Worm (Caenorhabditis elegans): ENCODE data around the gene Y41C4A.12.

DNA sequence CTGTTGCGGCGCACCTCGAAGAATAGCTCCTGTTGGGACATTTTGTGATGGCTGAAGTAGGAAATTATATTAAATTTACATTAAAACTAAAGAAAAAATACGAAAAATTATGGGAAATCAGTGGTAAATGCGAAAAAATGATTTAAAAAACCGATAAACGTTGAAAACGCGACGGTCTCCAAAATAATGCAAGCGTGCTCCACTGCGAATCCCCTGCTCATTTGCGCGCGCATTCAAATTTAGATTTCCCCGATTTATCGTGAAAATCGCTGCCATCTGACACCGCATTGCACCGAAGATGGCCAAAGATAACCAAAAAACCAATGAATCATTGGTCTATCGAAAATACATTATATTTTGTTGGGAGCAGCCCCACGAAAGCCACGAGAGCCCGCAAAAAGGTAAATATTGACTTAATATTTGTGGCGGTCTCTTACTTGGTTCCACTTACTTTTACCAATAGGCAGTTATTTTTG, 7.1 kb downstream of the Y41C4A.12 start, which contains the start of the genes elb-1 and Y41C4A.11:
- TF ChIP-seq unc-62 (GFP tag; optimal IDR thresholded peaks at IDR 0.05) (no peak), K12H6.12 (tag; optimal IDR thresholded peaks at IDR 0.05) (no peak), Y79H2A.3 (GFP tag; conservative IDR thresholded peaks at IDR 0.05) (no peak), dpl-1 (GFP tag; optimal IDR thresholded peaks at IDR 0.05) (peak; percentile 87), F23B12.7 (tag; optimal IDR thresholded peaks at IDR 0.05; ENCODE audit: insufficient read depth) (no peak), snpc-4 (GFP tag; optimal IDR thresholded peaks at IDR 0.05) (no peak), snpc-4 (tag; optimal IDR thresholded peaks at IDR 0.05) (no peak), snpc-1.3 (tag; optimal IDR thresholded peaks at IDR 0.05; ENCODE audit: insufficient read depth) (no peak), F55B11.4 (tag; optimal IDR thresholded peaks at IDR 0.05; ENCODE audit: borderline replicate concordance, insufficient read depth) (no peak), B0019.2 (GFP tag; conservative IDR thresholded peaks at IDR 0.05) (no peak), hsf-1 (GFP tag; IDR thresholded peaks at IDR 0.05) (no peak), nhr-27 (tag; optimal IDR thresholded peaks at IDR 0.05) (no peak), Y53F4B.3 (GFP tag; IDR thresholded peaks at IDR 0.05) (no peak), ztf-25 (GFP tag; IDR thresholded peaks at IDR 0.05) (no peak)

All from whole organism, young adult.